Worm (Caenorhabditis elegans) whole organism, late embryonic: ENCODE data around the gene srbc-58.

Experiments
- ceh-24 ChIP-seq: sonication (generic microtip); optimal IDR thresholded peaks from 2 replicates; lab custom pipeline; 2016; ENCODE audit warnings: mild to moderate bottlenecking, missing genetic modification characterization, missing compliant biosample characterization
- ceh-6 ChIP-seq: fragments of 200-800 bp; sonication (Bioruptor generic); optimal IDR thresholded peaks from 2 replicates; lab custom pipeline; 2018; ENCODE audit warnings: mild to moderate bottlenecking, missing genetic modification characterization, missing compliant biosample characterization
- ceh-9 ChIP-seq: sonication (generic microtip); optimal IDR thresholded peaks from 2 replicates; lab custom pipeline; 2016; ENCODE audit warnings: mild to moderate bottlenecking, missing genetic modification characterization, inconsistent platforms, missing compliant biosample characterization
- elt-4 ChIP-seq: sonication (generic microtip); optimal IDR thresholded peaks from 2 replicates; lab custom pipeline; 2016; ENCODE audit warnings: missing genetic modification characterization, missing compliant biosample characterization
- fkh-10 ChIP-seq: fragments of 150-350 bp; optimal IDR thresholded peaks from 2 replicates; lab custom pipeline; 2014; ENCODE audit warnings: missing biosample characterization, missing genetic modification reagents, missing genetic modification characterization
- hlh-15 ChIP-seq: sonication (generic microtip); optimal IDR thresholded peaks from 2 replicates; lab custom pipeline; 2016; ENCODE audit warnings: missing genetic modification characterization, missing compliant biosample characterization
- hlh-30 ChIP-seq: sonication (generic microtip); optimal IDR thresholded peaks from 2 replicates; lab custom pipeline; 2017; ENCODE audit warnings: antibody characterized with exemption, missing genetic modification characterization, missing compliant biosample characterization; ENCODE audit not compliant: insufficient read depth
- lin-11 ChIP-seq: fragments of 200-800 bp; sonication (Bioruptor generic); optimal IDR thresholded peaks from 2 replicates; lab custom pipeline; 2018; ENCODE audit warnings: mild to moderate bottlenecking, missing genetic modification characterization, missing compliant biosample characterization
- nfya-1 ChIP-seq: sonication (generic microtip); optimal IDR thresholded peaks from 2 replicates; lab custom pipeline; 2017; ENCODE audit warnings: missing genetic modification characterization, mild to moderate bottlenecking, missing compliant biosample characterization, antibody characterized with exemption, moderate library complexity
- pros-1 ChIP-seq: fragments of 150-350 bp; optimal IDR thresholded peaks from 2 replicates; lab custom pipeline; 2014; ENCODE audit warnings: missing biosample characterization, missing genetic modification reagents, missing genetic modification characterization
- zip-5 ChIP-seq: sonication (generic microtip); optimal IDR thresholded peaks from 2 replicates; lab custom pipeline; 2016; ENCODE audit warnings: missing genetic modification characterization, missing compliant biosample characterization

ce11 chrV:803472-803871, 28.7 kb downstream of the srbc-58 start:
- no peak for TF ChIP-seq hlh-30 (tag; lab: Kevin White, UChicago)
- TF ChIP-seq fkh-10 (GFP tag; lab: Kevin White, UChicago) = no peak
- TF ChIP-seq ceh-6 = no peak
- no peak for TF ChIP-seq ceh-9 (tag; lab: Kevin White, UChicago)
- no peak for TF ChIP-seq elt-4 (tag; lab: Kevin White, UChicago)
- TF ChIP-seq ceh-24 (tag; lab: Kevin White, UChicago) = no peak
- TF ChIP-seq nfya-1 (tag; lab: Kevin White, UChicago) = no peak
- no peak for TF ChIP-seq pros-1 (tag; lab: Kevin White, UChicago)
- TF ChIP-seq lin-11 (tag; lab: Kevin White, UChicago) = no peak
- TF ChIP-seq hlh-15 (tag; lab: Kevin White, UChicago) = no peak
- no peak for TF ChIP-seq zip-5 (tag; lab: Kevin White, UChicago)
